Fruit fly (Drosophila melanogaster): ENCODE measurements around the gene CG43182.

DNA sequence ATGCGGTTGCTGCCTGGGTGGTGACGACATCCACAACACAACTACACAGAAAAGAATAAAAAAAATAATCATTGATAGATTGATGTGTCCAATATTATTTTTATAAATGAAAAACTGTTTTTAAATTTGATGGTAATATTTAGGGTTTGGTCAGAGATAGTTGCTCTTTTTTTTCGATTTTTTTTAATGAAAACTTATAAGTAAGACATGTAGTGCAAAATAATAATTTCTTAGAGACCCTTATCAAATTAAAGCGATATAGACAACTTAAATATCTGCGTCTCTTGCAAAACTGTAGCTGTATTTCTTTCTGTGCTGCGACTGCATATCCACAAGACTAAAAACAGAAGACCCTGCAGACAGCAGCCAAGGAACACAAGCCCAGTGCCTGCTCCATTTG is 26.7 kb downstream of the CG43182 start:
- no peak for TF ChIP-seq Poxn (GFP tag; IDR thresholded peaks at IDR 0.05)
- TF ChIP-seq Hand (GFP tag; optimal IDR thresholded peaks at IDR 0.05) = no peak
- TF ChIP-seq CG30431 (GFP tag; optimal IDR thresholded peaks at IDR 0.05) = no peak
- no peak for TF ChIP-seq CG18011 (GFP tag; optimal IDR thresholded peaks at IDR 0.05)
- no peak for TF ChIP-seq ara (GFP tag; IDR thresholded peaks at IDR 0.05)
- TF ChIP-seq CG18262 (tag; optimal IDR thresholded peaks at IDR 0.05) = no peak
- TF ChIP-seq Chrac-16 (GFP tag; optimal IDR thresholded peaks at IDR 0.05) = no peak
